Worm (Caenorhabditis elegans) whole organism, L1 larva: Measurements from ENCODE around the gene cwf-19L2.
A peak's percentile ranks its signal among the peaks of the same experiment; 100 is the strongest.

Experiments used
- C16A3.4 ChIP-seq: fragments of 150-350 bp; optimal IDR thresholded peaks from 2 replicates; lab custom pipeline; 2014; ENCODE audit warnings: missing biosample characterization, missing genetic modification characterization
- C34B4.2 ChIP-seq: sonication (generic microtip); optimal IDR thresholded peaks from 2 replicates; lab custom pipeline; 2017; ENCODE audit warnings: mild to moderate bottlenecking, missing genetic modification characterization, missing compliant biosample characterization
- F16B12.6 ChIP-seq: fragments of 150-350 bp; optimal IDR thresholded peaks from 2 replicates; lab custom pipeline; 2014; ENCODE audit warnings: missing biosample characterization, missing genetic modification characterization
- Y116A8C.19 ChIP-seq: sonication (generic microtip); optimal IDR thresholded peaks from 2 replicates; lab custom pipeline; 2016; ENCODE audit warnings: missing compliant biosample characterization, missing genetic modification characterization, borderline replicate concordance
- aha-1 ChIP-seq: fragments of 150-350 bp; optimal IDR thresholded peaks from 2 replicates; lab custom pipeline; 2014; ENCODE audit warnings: missing biosample characterization, missing genetic modification characterization
- alr-1 ChIP-seq: fragments of 200-800 bp; sonication (Bioruptor generic); optimal IDR thresholded peaks from 2 replicates; lab custom pipeline; 2018; ENCODE audit warnings: borderline replicate concordance, mild to moderate bottlenecking, missing genetic modification characterization, missing compliant biosample characterization
- aly-2 ChIP-seq: fragments of 150-350 bp; optimal IDR thresholded peaks from 2 replicates; lab custom pipeline; 2014; ENCODE audit warnings: missing biosample characterization, missing genetic modification characterization
- ama-1 ChIP-seq: fragments of 150-350 bp; optimal IDR thresholded peaks from 2 replicates; lab custom pipeline; 2014
- ceh-82 ChIP-seq, 3 experiments: fragments of 150-350 bp in 1 of 3; sonication (generic microtip) in 2 of 3; optimal IDR thresholded peaks; 2 replicates each; lab custom pipeline; 2014 to 2017; ENCODE audit warnings: missing biosample characterization in 3 of 3, missing genetic modification characterization in 3 of 3
- ceh-88 ChIP-seq: fragments of 200-800 bp; sonication (Bioruptor generic); IDR thresholded peaks from 2 replicates; pipeline ENCODE4 v1.3.6; 2022; ENCODE audit warnings: missing genetic modification characterization, missing compliant biosample characterization
- ceh-90 ChIP-seq: sonication (generic microtip); optimal IDR thresholded peaks from 2 replicates; lab custom pipeline; 2016; ENCODE audit warnings: missing genetic modification characterization, missing compliant biosample characterization
- dsc-1 ChIP-seq: sonication (generic microtip); optimal IDR thresholded peaks from 2 replicates; lab custom pipeline; 2016; ENCODE audit warnings: mild to moderate bottlenecking, missing genetic modification characterization, missing compliant biosample characterization
- efl-1 ChIP-seq, 4 experiments: fragments of 150-350 bp; optimal IDR thresholded peaks in 3 of 4; peaks in 1 of 4; 1 replicate in 1 of 4; 2 replicates in 3 of 4; lab custom pipeline; 2014; ENCODE audit warnings: missing biosample characterization in 2 of 4, missing genetic modification characterization in 2 of 4, missing genetic modification reagents in 2 of 4
- efl-3 ChIP-seq: fragments of 200-800 bp; sonication (Bioruptor generic); optimal IDR thresholded peaks from 2 replicates; lab custom pipeline; 2018; ENCODE audit warnings: mild to moderate bottlenecking, missing genetic modification characterization, missing compliant biosample characterization
- egl-13 ChIP-seq: sonication (generic microtip); optimal IDR thresholded peaks from 2 replicates; lab custom pipeline; 2016; ENCODE audit warnings: missing genotype, missing genetic modification reagents, missing genetic modification characterization, missing compliant biosample characterization
- elt-3 ChIP-seq, 6 experiments: fragments of 150-350 bp in 1 of 6; sonication (generic microtip); optimal IDR thresholded peaks; 2 replicates each; lab custom pipeline; 2017 to 2018; ENCODE audit warnings: missing biosample characterization in 6 of 6, missing genetic modification characterization in 6 of 6, inconsistent platforms in 1 of 6
- fkh-10 ChIP-seq: sonication (generic microtip); optimal IDR thresholded peaks from 2 replicates; lab custom pipeline; 2017; ENCODE audit warnings: missing biosample characterization, missing genetic modification reagents, missing genetic modification characterization
- fkh-4 ChIP-seq: sonication (generic microtip); optimal IDR thresholded peaks from 2 replicates; lab custom pipeline; 2016; ENCODE audit warnings: missing compliant biosample characterization, missing genetic modification characterization, borderline replicate concordance
- fkh-8 ChIP-seq: sonication (generic microtip); optimal IDR thresholded peaks from 2 replicates; lab custom pipeline; 2016; ENCODE audit warnings: mild to moderate bottlenecking, missing genetic modification characterization, missing compliant biosample characterization
- fos-1 ChIP-seq: fragments of 150-350 bp; optimal IDR thresholded peaks from 2 replicates; lab custom pipeline; 2014; ENCODE audit warnings: missing biosample characterization, missing genetic modification characterization
- grh-1 ChIP-seq: fragments of 200-800 bp; sonication (Bioruptor generic); IDR thresholded peaks from 2 replicates; pipeline ENCODE4 v1.3.6; 2022; ENCODE audit warnings: missing genetic modification reagents, missing genetic modification characterization, missing compliant biosample characterization
- hpl-2 ChIP-seq: fragments of 150-350 bp; optimal IDR thresholded peaks from 2 replicates; lab custom pipeline; 2014; ENCODE audit warnings: missing biosample characterization, missing genetic modification reagents, missing genetic modification characterization
- isw-1 ChIP-seq: fragments of 200-800 bp; sonication (Bioruptor generic); IDR thresholded peaks from 2 replicates; pipeline ENCODE4 v1.3.6; 2022; ENCODE audit warnings: missing genetic modification characterization, missing compliant biosample characterization
- lin-13 ChIP-seq: fragments of 150-350 bp; optimal IDR thresholded peaks from 2 replicates; lab custom pipeline; 2014; ENCODE audit warnings: missing biosample characterization, missing genetic modification reagents, missing genetic modification characterization
- lin-14 ChIP-seq: fragments of 200-800 bp; sonication (Bioruptor generic); optimal IDR thresholded peaks from 2 replicates; lab custom pipeline; 2018; ENCODE audit warnings: mild to moderate bottlenecking, missing genetic modification characterization, moderate library complexity, missing compliant biosample characterization
- lin-15B ChIP-seq: fragments of 150-350 bp; sonication (generic microtip); optimal IDR thresholded peaks from 3 replicates; lab custom pipeline; 2014; ENCODE audit warnings: missing biosample characterization, missing genetic modification characterization
- lin-39 ChIP-seq: fragments of 150-350 bp; optimal IDR thresholded peaks from 2 replicates; lab custom pipeline; 2014; ENCODE audit warnings: missing biosample characterization, missing genetic modification reagents, missing genetic modification characterization
- lsy-2 ChIP-seq, 2 experiments: fragments of 150-350 bp; optimal IDR thresholded peaks; 2 replicates each; lab custom pipeline; 2014; ENCODE audit warnings: missing biosample characterization in 2 of 2, missing genetic modification characterization in 2 of 2
- nhr-11 ChIP-seq: fragments of 150-350 bp; optimal IDR thresholded peaks from 2 replicates; lab custom pipeline; 2014; ENCODE audit warnings: missing biosample characterization, missing genetic modification characterization
- nhr-12 ChIP-seq: sonication (generic microtip); optimal IDR thresholded peaks from 2 replicates; lab custom pipeline; 2017; ENCODE audit warnings: missing biosample characterization, missing genetic modification characterization
- nhr-19 ChIP-seq: fragments of 200-800 bp; sonication (Bioruptor generic); conservative IDR thresholded peaks from 2 replicates; pipeline ENCODE4 v1.3.6; 2022; ENCODE audit warnings: missing genetic modification characterization, missing compliant biosample characterization
- nhr-20 ChIP-seq: sonication (generic microtip); optimal IDR thresholded peaks from 2 replicates; lab custom pipeline; 2016; ENCODE audit warnings: mild to moderate bottlenecking, missing genetic modification characterization, missing compliant biosample characterization
- nhr-237 ChIP-seq: fragments of 150-350 bp; optimal IDR thresholded peaks from 2 replicates; lab custom pipeline; 2014; ENCODE audit warnings: missing biosample characterization, missing genetic modification characterization
- nhr-47 ChIP-seq: sonication (generic microtip); optimal IDR thresholded peaks from 2 replicates; lab custom pipeline; 2016; ENCODE audit warnings: mild to moderate bottlenecking, missing genetic modification characterization, moderate library complexity, missing compliant biosample characterization
- nhr-71 ChIP-seq: sonication (generic microtip); optimal IDR thresholded peaks from 2 replicates; lab custom pipeline; 2016; ENCODE audit warnings: mild to moderate bottlenecking, missing genetic modification characterization, moderate library complexity, missing compliant biosample characterization
- nhr-77 ChIP-seq: fragments of 150-350 bp; optimal IDR thresholded peaks from 2 replicates; lab custom pipeline; 2014; ENCODE audit warnings: missing biosample characterization, missing genetic modification characterization
- nhr-84 ChIP-seq: sonication (generic microtip); optimal IDR thresholded peaks from 2 replicates; lab custom pipeline; 2017; ENCODE audit warnings: missing biosample characterization, missing genetic modification characterization
- nhr-85 ChIP-seq: sonication (generic microtip); peaks from one replicate; lab custom pipeline; 2016; ENCODE audit warnings: missing genetic modification characterization, inconsistent platforms, missing compliant biosample characterization
- nhr-90 ChIP-seq: sonication (generic microtip); optimal IDR thresholded peaks from 2 replicates; lab custom pipeline; 2016; ENCODE audit warnings: mild to moderate bottlenecking, missing genetic modification characterization, missing compliant biosample characterization; ENCODE audit not compliant: poor library complexity
- pax-3 ChIP-seq: fragments of 200-800 bp; sonication (Bioruptor generic); optimal IDR thresholded peaks from 2 replicates; lab custom pipeline; 2018; ENCODE audit warnings: mild to moderate bottlenecking, missing genetic modification characterization, moderate library complexity, missing compliant biosample characterization
- pqm-1 ChIP-seq: sonication (generic microtip); optimal IDR thresholded peaks from 3 replicates; lab custom pipeline; 2017; ENCODE audit warnings: missing biosample characterization, missing genetic modification characterization
- rnt-1 ChIP-seq: sonication (generic microtip); optimal IDR thresholded peaks from 2 replicates; lab custom pipeline; 2016; ENCODE audit warnings: mild to moderate bottlenecking, missing genetic modification characterization, moderate library complexity, missing compliant biosample characterization
- snu-23 ChIP-seq: sonication (generic microtip); optimal IDR thresholded peaks from 2 replicates; lab custom pipeline; 2016; ENCODE audit warnings: missing genetic modification characterization, missing compliant biosample characterization
- sox-4 ChIP-seq: sonication (generic microtip); optimal IDR thresholded peaks from 2 replicates; lab custom pipeline; 2016; ENCODE audit warnings: missing genetic modification characterization, missing compliant biosample characterization
- swsn-7 ChIP-seq: sonication (generic microtip); optimal IDR thresholded peaks from 2 replicates; lab custom pipeline; 2016; ENCODE audit warnings: missing genetic modification characterization, missing compliant biosample characterization
- tbx-2 ChIP-seq: sonication (generic microtip); optimal IDR thresholded peaks from 2 replicates; lab custom pipeline; 2016; ENCODE audit warnings: missing genetic modification characterization, missing compliant biosample characterization
- unc-130 ChIP-seq: fragments of 150-350 bp; optimal IDR thresholded peaks from 2 replicates; lab custom pipeline; 2017; ENCODE audit warnings: missing biosample characterization, missing genetic modification characterization, inconsistent platforms
- unc-86 ChIP-seq: sonication (generic microtip); optimal IDR thresholded peaks from 2 replicates; lab custom pipeline; 2016; ENCODE audit warnings: missing genetic modification characterization, missing compliant biosample characterization
- zag-1 ChIP-seq: fragments of 150-350 bp; optimal IDR thresholded peaks from 2 replicates; lab custom pipeline; 2014; ENCODE audit warnings: missing biosample characterization, missing genetic modification characterization
- ztf-11 ChIP-seq, 2 experiments: sonication (generic microtip); optimal IDR thresholded peaks; 2 replicates each; lab custom pipeline; 2016 to 2017; ENCODE audit warnings: missing genetic modification characterization in 2 of 2, missing biosample characterization in 1 of 2, missing compliant biosample characterization in 1 of 2

Gene cwf-19L2

ce11 chrIII:7335220-7335619 lies 41.8 kb downstream of the cwf-19L2 start, which contains the start of gene F56C9.10 (continued):
- no peak for TF ChIP-seq hpl-2 (GFP tag; lab: Kevin White, UChicago)
- peak; percentile 81 to 82 for TF ChIP-seq efl-1 (optimal IDR thresholded peaks at IDR 0.05; lab: Kevin White, UChicago)
- TF ChIP-seq efl-1 (GFP tag; optimal IDR thresholded peaks at IDR 0.05 in 1 of 2; lab: Kevin White, UChicago) = peak; percentile 67 to 95
- TF ChIP-seq nhr-11 (tag; lab: Kevin White, UChicago) = peak; percentile 80
- peak; percentile 34 for TF ChIP-seq aly-2
- no peak for TF ChIP-seq alr-1 (tag; lab: Kevin White, UChicago)
- TF ChIP-seq isw-1 (GFP tag; lab: Robert Waterston, UW) = peak; percentile 58
- no peak for TF ChIP-seq ceh-90 (tag; lab: Kevin White, UChicago)
- peak; percentile 52 for TF ChIP-seq dsc-1 (tag; lab: Kevin White, UChicago)
- no peak for TF ChIP-seq C34B4.2 (tag; lab: Kevin White, UChicago)
- TF ChIP-seq nhr-237 (tag; lab: Kevin White, UChicago) = no peak
- peak; percentile 97 for TF ChIP-seq lin-14 (GFP tag; lab: Kevin White, UChicago)
- TF ChIP-seq lsy-2 (tag; optimal IDR thresholded peaks at IDR 0.05; lab: Kevin White, UChicago) = peak; percentile 92 to 96
- TF ChIP-seq nhr-12 (tag; lab: Kevin White, UChicago) = no peak
- no peak for TF ChIP-seq aha-1 (tag; lab: Kevin White, UChicago)
- TF ChIP-seq unc-130 = peak; percentile 78
- TF ChIP-seq F16B12.6 (tag; lab: Kevin White, UChicago) = peak; percentile 33
- TF ChIP-seq zag-1 (tag; lab: Kevin White, UChicago) = no peak
- TF ChIP-seq Y116A8C.19 (tag; lab: Kevin White, UChicago) = no peak
- TF ChIP-seq ztf-11 (tag; optimal IDR thresholded peaks at IDR 0.05; lab: Kevin White, UChicago) = no peak
- TF ChIP-seq efl-3 = no peak
- TF ChIP-seq sox-4 (tag; lab: Kevin White, UChicago) = peak; percentile 43
- peak; percentile 51 for TF ChIP-seq egl-13
- TF ChIP-seq rnt-1 (tag; lab: Kevin White, UChicago) = peak; percentile 93
- TF ChIP-seq ceh-82 (tag; optimal IDR thresholded peaks at IDR 0.05; lab: Kevin White, UChicago) = peak; percentile 66 to 88 (median 70)
- TF ChIP-seq nhr-90 (tag; lab: Kevin White, UChicago) = peak; percentile 81
- peak; percentile 85 for TF ChIP-seq tbx-2 (tag; lab: Kevin White, UChicago)
- peak; percentile 86 for TF ChIP-seq nhr-19
- TF ChIP-seq snu-23 = peak; percentile 96
- TF ChIP-seq elt-3 (tag; optimal IDR thresholded peaks at IDR 0.05; lab: Kevin White, UChicago) = peak in 3 of 6 experiments; percentile 58 to 86 (median 80)
- TF ChIP-seq fos-1 (tag; lab: Kevin White, UChicago) = peak; percentile 80
- TF ChIP-seq pqm-1 = no peak

DNA sequence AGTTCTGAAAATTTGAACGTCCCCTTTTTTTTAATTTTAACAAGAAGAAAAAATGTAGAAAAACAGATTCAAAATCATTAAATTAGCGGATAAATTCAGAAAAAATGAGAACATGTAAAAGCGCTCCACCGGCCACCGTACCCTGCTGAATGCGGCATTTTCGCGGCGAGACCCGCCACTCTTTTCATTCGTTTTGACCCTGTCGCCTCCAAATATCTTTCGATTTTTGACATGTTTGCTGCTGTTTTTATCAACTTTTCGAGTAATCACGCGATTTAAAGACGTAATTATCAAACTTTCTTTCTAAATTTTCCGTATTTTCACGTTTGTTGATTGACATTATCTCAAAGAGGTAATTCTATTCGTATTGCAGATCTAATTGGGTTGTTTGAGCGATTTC lies 42.8 kb downstream of the cwf-19L2 start, which contains the start of gene gsp-2:
gsp-2 (plus strand) TSS at position 374 of the 400 bp plus-strand sequence.
- TF ChIP-seq swsn-7 (tag; lab: Kevin White, UChicago) (peak; percentile 58), tbx-2 (tag; lab: Kevin White, UChicago) (peak; percentile 60), lin-15B (tag; lab: Kevin White, UChicago) (peak; percentile 92), C16A3.4 (tag; lab: Kevin White, UChicago) (peak; percentile 74), nhr-11 (tag; lab: Kevin White, UChicago) (no peak), isw-1 (GFP tag; lab: Robert Waterston, UW) (peak; percentile 73), nhr-20 (tag; lab: Kevin White, UChicago) (peak; percentile 74), fkh-8 (tag; lab: Kevin White, UChicago) (peak; percentile 77), grh-1 (GFP tag; lab: Robert Waterston, UW) (0 out of 2 replicates have a peak, but pooled peaks have one; percentile 5), unc-86 (tag; lab: Kevin White, UChicago) (peak; percentile 53), pqm-1 (no peak), ceh-88 (no peak; the same call in 1 of the 2 replicates), fkh-4 (no peak), fkh-10 (no peak), fos-1 (tag; lab: Kevin White, UChicago) (peak; percentile 26), rnt-1 (tag; lab: Kevin White, UChicago) (peak; percentile 56), nhr-47 (tag; lab: Kevin White, UChicago) (peak; percentile 57), egl-13 (no peak), nhr-84 (no peak), nhr-90 (tag; lab: Kevin White, UChicago) (peak; percentile 51), nhr-19 (peak; percentile 81), nhr-77 (tag; lab: Kevin White, UChicago) (peak; percentile 57), dsc-1 (tag; lab: Kevin White, UChicago) (peak; percentile 53), lin-39 (tag; lab: Kevin White, UChicago) (no peak), aly-2 (no peak), hpl-2 (GFP tag; lab: Kevin White, UChicago) (peak; percentile 23), nhr-85 (peak; percentile 48), ama-1 (lab: Kevin White, UChicago) (no peak), lin-13 (GFP tag; lab: Kevin White, UChicago) (peak; percentile 72), pax-3 (peak; percentile 57), elt-3 (tag; optimal IDR thresholded peaks at IDR 0.05; lab: Kevin White, UChicago) (peak in 3 of 6 experiments; percentile 29 to 89 (median 51)), nhr-71 (tag; lab: Kevin White, UChicago) (peak; percentile 78)
